Worm (Caenorhabditis elegans) whole organism, L4/young adult: ENCODE data around the gene fzo-1.

Experiments
- W03F9.2 ChIP-seq: fragments of 150-350 bp; optimal IDR thresholded peaks from 2 replicates; lab custom pipeline; 2014; ENCODE audit warnings: missing biosample characterization, missing genetic modification characterization
- dao-5 ChIP-seq: sonication (generic microtip); optimal IDR thresholded peaks from 2 replicates; lab custom pipeline; 2016; ENCODE audit warnings: missing genotype, missing genetic modification characterization, moderate library complexity, missing compliant biosample characterization

DNA sequence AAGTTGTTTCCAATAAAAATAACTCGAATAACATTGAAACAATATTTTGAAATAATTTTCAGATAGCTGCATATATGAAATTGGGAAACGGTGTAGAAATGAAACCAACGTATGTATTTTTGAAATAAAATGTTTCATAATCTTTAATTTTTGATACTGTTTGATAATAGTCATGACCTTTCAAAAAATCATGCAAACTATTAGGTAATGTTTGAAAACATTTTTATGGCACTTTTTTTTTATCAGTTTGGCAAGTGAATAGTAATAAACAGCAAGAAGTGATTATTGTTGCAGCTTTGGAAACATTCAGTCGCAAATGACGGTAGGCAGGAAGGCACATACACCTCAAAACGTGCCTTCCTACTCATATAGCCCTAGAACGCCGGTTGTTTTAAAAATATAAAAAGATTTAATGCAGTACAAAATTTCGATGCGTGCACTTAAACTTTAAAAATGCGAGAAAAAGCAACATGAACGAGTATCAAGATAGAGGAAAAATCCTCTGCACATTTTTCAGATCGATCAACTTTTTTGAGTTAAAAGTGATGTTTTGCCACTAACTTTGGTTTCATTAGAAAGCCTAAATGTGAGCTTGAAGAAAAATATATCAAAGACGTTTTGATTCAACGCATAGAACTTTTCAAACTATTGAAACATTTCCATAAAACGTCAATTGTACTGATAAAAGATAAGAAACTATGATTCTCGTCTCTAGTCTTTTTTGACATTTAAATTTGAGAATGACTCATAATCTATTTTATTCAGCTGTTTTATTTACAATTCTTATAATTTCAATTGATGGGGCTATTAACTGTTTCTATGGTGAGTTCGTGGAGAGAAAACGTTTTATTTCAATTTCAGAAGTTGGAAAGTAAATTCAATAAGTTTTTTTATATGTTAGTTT lies 29.7 kb upstream of the fzo-1 start, which contains the start of gene F55C12.19:
- TF ChIP-seq W03F9.2 (tag; lab: Kevin White, UChicago) (no peak), dao-5 (tag; lab: Kevin White, UChicago) (no peak)
